Worm (Caenorhabditis elegans): ENCODE measurements around the gene ugt-5.
A peak's percentile ranks its signal among the peaks of the same experiment; 100 is the strongest.

Gene ugt-5

DNA sequence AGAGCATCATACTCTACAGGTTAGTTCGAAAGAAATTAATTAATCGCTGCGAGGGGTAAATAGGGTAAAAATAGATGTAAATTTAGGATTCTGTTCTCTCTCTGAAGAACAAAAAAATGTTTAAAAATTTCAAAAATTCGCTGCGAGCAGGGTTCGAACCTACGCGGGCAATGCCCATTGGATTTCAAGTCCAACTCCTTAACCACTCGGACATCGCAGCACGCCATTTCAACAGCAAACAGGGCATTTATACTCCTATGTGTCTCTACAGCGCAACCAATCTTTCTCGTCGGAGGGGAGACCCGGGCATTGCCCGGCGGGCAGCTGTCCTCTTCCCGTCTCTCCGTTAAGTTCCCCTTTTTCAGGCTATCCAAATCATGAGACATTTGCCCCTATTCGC is 12.5 kb downstream of the ugt-5 start (continued):
- no peak for TF ChIP-seq nhr-237 (tag; optimal IDR thresholded peaks at IDR 0.05)
- peak; percentile 91 for TF ChIP-seq sdz-12 (GFP tag; optimal IDR thresholded peaks at IDR 0.05)
- TF ChIP-seq egl-43 (GFP tag; IDR thresholded peaks at IDR 0.05): no peak; the same call in 1 of the 2 replicates
- peak in 1 of 2 experiments; percentile 43 for TF ChIP-seq hif-1 (tag; optimal IDR thresholded peaks at IDR 0.05)
- no peak for TF ChIP-seq nhr-11 (tag; optimal IDR thresholded peaks at IDR 0.05)
- TF ChIP-seq attf-4 (tag; optimal IDR thresholded peaks at IDR 0.05): no peak
- no peak for TF ChIP-seq pqm-1 (tag; optimal IDR thresholded peaks at IDR 0.05)
- no peak for TF ChIP-seq jun-1 (tag; optimal IDR thresholded peaks at IDR 0.05)
- peak; percentile 67 for TF ChIP-seq zfp-3 (GFP tag; conservative IDR thresholded peaks at IDR 0.05)
- TF ChIP-seq nhr-10 (tag; optimal IDR thresholded peaks at IDR 0.05): no peak
- TF ChIP-seq lin-39 (tag; optimal IDR thresholded peaks at IDR 0.05): no peak
- TF ChIP-seq fos-1 (tag; optimal IDR thresholded peaks at IDR 0.05): no peak
- no peak for TF ChIP-seq ceh-32 (tag; optimal IDR thresholded peaks at IDR 0.05; ENCODE audit: poor library complexity)
- TF ChIP-seq zip-11 (GFP tag; IDR thresholded peaks at IDR 0.05): peak; percentile 75
- peak; percentile 74 for TF ChIP-seq dmd-6 (GFP tag; IDR thresholded peaks at IDR 0.05)
- TF ChIP-seq R02D3.7 (tag; optimal IDR thresholded peaks at IDR 0.05): no peak
- no peak for TF ChIP-seq ZK337.2 (GFP tag; IDR thresholded peaks at IDR 0.05)
- TF ChIP-seq mdl-1 (tag; optimal IDR thresholded peaks at IDR 0.05): no peak
- TF ChIP-seq vab-7 (GFP tag; IDR thresholded peaks at IDR 0.05): no peak
- no peak for TF ChIP-seq mes-2 (tag; optimal IDR thresholded peaks at IDR 0.05; ENCODE audit: poor library complexity, severe bottlenecking)
- TF ChIP-seq snpc-4 (tag; optimal IDR thresholded peaks at IDR 0.05): no peak
- TF ChIP-seq lin-29 (GFP tag; IDR thresholded peaks at IDR 0.05): peak; percentile 67
- no peak for TF ChIP-seq lin-15B (tag; optimal IDR thresholded peaks at IDR 0.05)
- TF ChIP-seq F49E8.2 (tag; optimal IDR thresholded peaks at IDR 0.05; ENCODE audit: borderline replicate concordance): no peak
- TF ChIP-seq hlh-11 (tag; optimal IDR thresholded peaks at IDR 0.05): peak; percentile 56
- no peak for TF ChIP-seq zip-2 (tag; optimal IDR thresholded peaks at IDR 0.05)
- no peak for TF ChIP-seq ceh-82 (tag; optimal IDR thresholded peaks at IDR 0.05)
- TF ChIP-seq F37D6.2 (tag; optimal IDR thresholded peaks at IDR 0.05): peak; percentile 6
- TF ChIP-seq mep-1 (tag; optimal IDR thresholded peaks at IDR 0.05): no peak
- peak in 1 of 2 experiments; percentile 92; a peak in 2 of 4 replicates for TF ChIP-seq madf-5 (GFP tag; IDR thresholded peaks at IDR 0.05)
- TF ChIP-seq lin-13 (GFP tag; optimal IDR thresholded peaks at IDR 0.05): no peak
- TF ChIP-seq mxl-3 (GFP tag; optimal IDR thresholded peaks at IDR 0.05): peak; percentile 70
- TF ChIP-seq egl-27 (tag; optimal IDR thresholded peaks at IDR 0.05): no peak
- 0 out of 2 replicates have a peak, but pooled peaks have one; percentile 47 for TF ChIP-seq mdt-29 (GFP tag; IDR thresholded peaks at IDR 0.05)
- no peak; the same call in none of the 2 replicates for TF ChIP-seq snpc-1.2 (GFP tag; IDR thresholded peaks at IDR 0.05)
- TF ChIP-seq rbr-2 (tag; optimal IDR thresholded peaks at IDR 0.05): peak; percentile 59
- TF ChIP-seq unc-62 (GFP tag; optimal IDR thresholded peaks at IDR 0.05 in 1 of 2): peak in 1 of 2 experiments; percentile 80
- TF ChIP-seq unc-62 (tag; optimal IDR thresholded peaks at IDR 0.05): no peak
- TF ChIP-seq nhr-77 (tag; optimal IDR thresholded peaks at IDR 0.05): no peak
- no peak for TF ChIP-seq ceh-28 (tag; optimal IDR thresholded peaks at IDR 0.05)
- no peak for TF ChIP-seq lsy-2 (tag; optimal IDR thresholded peaks at IDR 0.05)
- peak; percentile 86 for TF ChIP-seq pha-4 (GFP tag; IDR thresholded peaks at IDR 0.05)
- no peak for TF ChIP-seq pha-4 (tag; optimal IDR thresholded peaks at IDR 0.05)
- peak; percentile 31 for TF ChIP-seq spr-1 (tag; optimal IDR thresholded peaks at IDR 0.05)
- no peak for TF ChIP-seq daf-12 (tag; optimal IDR thresholded peaks at IDR 0.05)
- TF ChIP-seq nhr-6 (tag; optimal IDR thresholded peaks at IDR 0.05): peak; percentile 73
- TF ChIP-seq unc-39 (tag; optimal IDR thresholded peaks at IDR 0.05): no peak
- no peak for TF ChIP-seq ceh-62 (tag; optimal IDR thresholded peaks at IDR 0.05)
- peak; percentile 45 for TF ChIP-seq F10B5.3 (tag; optimal IDR thresholded peaks at IDR 0.05)
- no peak for TF ChIP-seq set-16 (GFP tag; IDR thresholded peaks at IDR 0.05)
- TF ChIP-seq nhr-25 (tag; optimal IDR thresholded peaks at IDR 0.05; ENCODE audit: borderline replicate concordance, insufficient read depth): no peak
- TF ChIP-seq gei-8 (GFP tag; optimal IDR thresholded peaks at IDR 0.05): peak; percentile 43
